Worm (Caenorhabditis elegans): ENCODE measurements around the gene Y55D5A.3.

DNA sequence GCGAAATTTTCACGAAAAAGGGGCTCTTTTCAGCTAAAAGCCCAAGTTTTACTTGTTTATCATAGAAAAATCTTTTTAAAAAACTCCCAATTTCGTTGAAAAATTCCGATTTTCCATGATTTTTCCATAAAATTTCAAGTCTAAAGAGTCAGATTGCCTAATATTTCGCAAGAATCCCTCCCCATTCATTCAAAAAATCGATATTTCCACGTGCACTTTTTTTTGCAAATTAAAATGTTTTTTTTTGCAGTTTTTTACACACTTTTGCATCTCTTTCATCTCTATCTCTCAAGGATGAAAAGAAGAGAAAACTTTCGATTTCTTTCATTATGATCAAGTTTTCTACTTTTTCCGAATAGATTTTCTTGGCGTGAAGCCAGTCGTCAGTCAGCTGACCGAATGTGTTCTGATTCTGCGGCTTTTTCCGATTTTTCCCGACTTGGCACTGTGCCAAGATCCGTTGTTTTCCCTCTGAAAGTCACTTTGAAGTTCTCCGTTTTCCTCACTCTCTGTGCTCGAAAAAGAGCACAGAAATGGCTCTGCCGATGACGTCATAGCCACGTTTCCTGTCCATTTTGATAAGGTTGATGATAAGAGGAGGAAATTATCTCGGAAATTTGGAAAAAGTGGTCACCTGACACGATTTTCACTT lies 27.2 kb downstream of the Y55D5A.3 start:
- TF ChIP-seq fos-1 (tag; optimal IDR thresholded peaks at IDR 0.05) (no peak), ztf-11 (tag; optimal IDR thresholded peaks at IDR 0.05) (no peak), elt-2 (tag; optimal IDR thresholded peaks at IDR 0.05) (peak; percentile 93), ama-1 (optimal IDR thresholded peaks at IDR 0.05) (no peak), mep-1 (tag; optimal IDR thresholded peaks at IDR 0.05) (peak; percentile 20), mdl-1 (tag; optimal IDR thresholded peaks at IDR 0.05) (no peak), nhr-237 (tag; optimal IDR thresholded peaks at IDR 0.05) (no peak)
